Worm (Caenorhabditis elegans): Measurements from ENCODE around the gene C33F10.1.

DNA sequence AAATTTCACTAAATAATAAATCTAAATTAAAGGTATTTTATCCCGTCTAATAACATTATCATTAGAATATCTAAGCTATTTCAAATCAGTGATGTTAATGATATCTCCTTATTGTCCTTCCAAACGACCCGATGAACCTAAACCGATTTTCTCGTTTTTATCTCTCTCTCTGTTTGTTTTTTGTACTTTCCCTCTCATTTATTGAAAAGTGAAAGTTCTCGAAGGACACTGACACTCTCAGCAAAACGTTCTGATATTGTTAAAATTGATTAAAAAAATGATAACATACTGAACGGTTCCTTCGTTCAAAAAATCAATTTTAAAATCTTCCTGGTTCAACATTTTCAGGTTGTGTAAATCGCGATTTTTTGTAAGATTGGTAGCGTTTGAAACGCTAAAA, 41.3 kb downstream of the C33F10.1 start, which contains the start of gene F11G11.13:
- no peak for TF ChIP-seq nhr-77 (tag; optimal IDR thresholded peaks at IDR 0.05)
- no peak for TF ChIP-seq ztf-11 (tag; optimal IDR thresholded peaks at IDR 0.05)
- TF ChIP-seq ama-1 (optimal IDR thresholded peaks at IDR 0.05), result no peak
- no peak for TF ChIP-seq lin-11 (tag; optimal IDR thresholded peaks at IDR 0.05)
- no peak for TF ChIP-seq ztf-4 (tag; optimal IDR thresholded peaks at IDR 0.05)
- no peak for TF ChIP-seq unc-55 (GFP tag; optimal IDR thresholded peaks at IDR 0.05)
- no peak for TF ChIP-seq unc-62 (GFP tag; optimal IDR thresholded peaks at IDR 0.05)
- TF ChIP-seq aly-2 (tag; optimal IDR thresholded peaks at IDR 0.05), result no peak
- no peak for TF ChIP-seq zag-1 (tag; optimal IDR thresholded peaks at IDR 0.05)
- no peak for TF ChIP-seq snpc-4 (tag; optimal IDR thresholded peaks at IDR 0.05)
- no peak for TF ChIP-seq nhr-237 (tag; optimal IDR thresholded peaks at IDR 0.05)
